Worm (Caenorhabditis elegans): ENCODE data around the gene C01G10.17.

- TF ChIP-seq ztf-29 (GFP tag; IDR thresholded peaks at IDR 0.05) (no peak), ztf-23 (GFP tag; IDR thresholded peaks at IDR 0.05) (no peak), cog-1 (tag; optimal IDR thresholded peaks at IDR 0.05) (no peak)
Measured at ce11 chrV:15088613-15089012, 1.9 kb upstream of the C01G10.17 start, which contains the start of gene C01G10.18.
